Fruit fly (Drosophila melanogaster): ENCODE results near the gene CG18814.

CG18814 gene

DNA sequence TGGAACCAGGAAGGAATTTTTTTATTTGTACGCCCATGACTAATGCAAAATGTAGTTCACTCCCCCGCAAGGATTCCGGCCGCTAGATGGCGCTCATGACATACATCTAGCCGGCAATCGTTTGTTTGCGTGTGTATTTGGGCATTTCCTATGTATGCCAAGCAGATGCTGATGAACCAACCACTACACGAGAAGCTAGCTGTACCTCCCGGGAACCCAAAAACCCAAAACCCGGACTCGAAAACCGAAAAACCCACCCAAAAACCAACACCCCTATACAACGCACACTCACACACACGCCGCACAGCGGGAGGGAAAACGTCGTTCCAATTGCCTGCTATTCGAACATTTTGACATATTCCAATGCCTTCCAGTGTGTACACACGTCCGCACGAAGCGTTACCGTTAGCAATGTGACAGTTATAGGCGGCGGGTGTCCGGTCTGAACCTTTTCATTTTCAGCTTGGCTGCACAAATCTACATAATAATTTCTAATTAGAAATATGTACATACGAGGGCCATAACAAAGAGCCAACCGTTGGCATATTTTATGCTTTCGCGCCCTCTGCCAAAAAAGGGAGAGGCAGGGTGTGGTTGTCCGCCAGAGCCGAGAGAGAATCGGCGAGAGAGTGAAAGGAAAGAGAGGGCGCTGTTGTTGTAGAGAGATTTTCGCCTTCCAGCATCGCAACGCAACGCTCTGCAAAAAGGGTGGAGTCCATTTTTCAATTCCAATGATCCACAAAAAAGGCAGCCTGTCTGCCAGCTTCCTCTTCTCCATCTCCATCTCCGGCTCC is 38.4 kb downstream of the CG18814 start:
- TF ChIP-seq noc (tag; optimal IDR thresholded peaks at IDR 0.05): no peak

dm6 chr3L:16408609-16409439 is 39.2 kb downstream of the CG18814 start:
- TF ChIP-seq noc (tag; optimal IDR thresholded peaks at IDR 0.05): no peak

- no peak for TF ChIP-seq noc (tag; optimal IDR thresholded peaks at IDR 0.05)
Observed at dm6 chr3L:16409440-16410233, 40.0 kb downstream of the CG18814 start.

DNA sequence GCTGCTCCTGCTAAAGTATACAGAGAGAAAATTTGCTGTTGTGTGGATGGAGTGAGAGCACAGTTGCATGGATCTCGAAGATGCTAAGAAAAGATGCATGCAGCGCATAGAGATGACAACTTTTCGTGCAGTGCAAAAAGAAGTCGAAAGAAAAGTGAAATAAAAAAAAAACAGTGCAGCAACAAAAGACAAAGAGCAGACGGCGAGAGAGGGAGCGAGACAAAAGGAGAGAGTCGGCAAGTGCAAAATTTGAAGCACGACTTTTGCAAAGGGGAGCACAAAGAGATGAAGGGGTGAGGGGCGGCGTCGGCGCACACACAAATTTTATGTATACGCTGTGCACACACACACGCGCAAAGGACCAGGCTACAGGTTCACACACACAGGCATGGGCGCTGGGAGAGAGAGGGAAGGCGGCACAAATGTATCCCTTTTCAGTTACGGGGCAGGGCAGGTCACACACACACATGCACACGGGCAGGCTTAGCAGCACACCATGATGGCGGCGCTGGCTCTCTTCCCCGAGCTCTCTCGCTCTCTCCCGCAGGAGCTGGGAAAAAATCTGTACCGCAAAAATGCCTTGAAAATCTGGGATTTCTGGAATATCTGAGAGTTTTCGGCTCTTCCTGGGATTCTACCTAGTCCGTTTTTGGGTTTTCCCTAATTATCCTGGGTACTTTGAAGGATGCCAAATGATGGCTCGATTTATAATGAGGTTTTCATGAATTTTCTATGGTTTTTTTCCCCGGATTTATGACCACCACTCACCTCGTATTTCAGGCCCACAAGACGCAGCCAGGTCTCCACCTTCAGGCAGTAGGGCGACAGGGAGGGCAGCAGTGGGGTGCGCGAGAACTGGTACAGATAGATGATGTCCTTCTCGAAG is 40.9 kb downstream of the CG18814 start:
- TF ChIP-seq noc (tag; optimal IDR thresholded peaks at IDR 0.05): no peak

dm6 chr3L:16411566-16411965 is 41.9 kb downstream of the CG18814 start, which contains the start of gene fax:
fax (minus strand) TSS chr3L:16411828.
- TF ChIP-seq noc (tag; optimal IDR thresholded peaks at IDR 0.05): no peak

dm6 chr3L:16412394-16412950 is 42.8 kb downstream of the CG18814 start, which contains the start of gene Serinc:
Serinc (plus strand) TSS chr3L:16412722.
- no peak for TF ChIP-seq noc (tag; optimal IDR thresholded peaks at IDR 0.05)

- no peak for TF ChIP-seq noc (tag; optimal IDR thresholded peaks at IDR 0.05)
Observed at dm6 chr3L:16417024-16417423, 47.4 kb downstream of the CG18814 start, which contains the start of gene GluRS-m. GluRS-m (minus strand) TSS chr3L:16417177.

DNA sequence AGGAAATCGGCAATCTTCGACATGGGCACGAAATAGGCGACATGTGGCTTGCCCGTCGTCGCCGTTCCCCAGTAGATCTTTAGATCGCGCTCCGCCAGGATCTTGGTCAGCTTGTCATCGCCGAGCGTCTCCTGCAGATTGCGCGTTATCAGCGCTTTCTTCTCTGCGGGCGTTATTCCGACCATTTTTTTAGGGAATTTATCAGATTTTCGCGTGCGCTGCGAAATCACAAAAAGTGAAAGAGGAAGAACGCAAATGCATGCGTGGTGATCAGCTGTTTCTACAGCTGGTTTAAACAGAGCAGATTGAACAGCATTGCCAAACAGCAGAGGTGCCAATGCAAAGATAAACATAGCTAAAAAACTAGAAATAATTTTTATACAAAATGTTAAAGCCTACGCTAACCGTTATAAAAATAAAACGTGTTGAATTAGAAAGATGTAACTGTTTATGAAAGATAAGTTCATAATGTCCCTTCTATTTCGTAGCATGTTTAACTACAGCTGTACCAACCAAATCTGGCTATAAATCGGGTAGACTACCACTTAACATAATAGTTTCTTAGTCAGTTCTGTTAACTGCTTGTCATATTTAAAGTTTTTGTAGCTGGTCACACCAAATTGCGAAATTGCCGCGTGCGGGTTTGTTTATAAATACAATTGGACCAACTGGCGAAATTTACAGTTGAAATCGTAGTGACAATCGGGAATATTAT is 49.6 kb downstream of the CG18814 start, which contains the start of the genes TyrRS and CG33158:
TSS of gene TyrRS (minus strand) at position 244 of the 715 bp plus-strand sequence.
TSS of gene CG33158 (plus strand) at position 539 of the 715 bp plus-strand sequence.
- no peak for TF ChIP-seq noc (tag; optimal IDR thresholded peaks at IDR 0.05)
